Worm (Caenorhabditis elegans): Measurements from ENCODE around the gene T04C12.11.

- no peak for TF ChIP-seq nhr-237 (tag; optimal IDR thresholded peaks at IDR 0.05)
- no peak for TF ChIP-seq nhr-77 (tag; optimal IDR thresholded peaks at IDR 0.05)
- TF ChIP-seq nhr-28 (tag; optimal IDR thresholded peaks at IDR 0.05), result no peak
- TF ChIP-seq lin-15B (tag; optimal IDR thresholded peaks at IDR 0.05), result no peak
Measured at ce11 chrV:11040020-11040419, 20.1 kb downstream of the T04C12.11 start, which contains the start of gene C45B11.9.

All from whole organism, L3 larva.